Worm (Caenorhabditis elegans): ENCODE results near the gene swsn-7.
A peak's percentile ranks its signal among the peaks of the same experiment; 100 is the strongest.

- TF ChIP-seq zag-1 (tag; optimal IDR thresholded peaks at IDR 0.05) (no peak), elt-1 (tag; optimal IDR thresholded peaks at IDR 0.05) (no peak), blmp-1 (tag; optimal IDR thresholded peaks at IDR 0.05; ENCODE audit: insufficient read depth) (no peak), snpc-4 (tag; optimal IDR thresholded peaks at IDR 0.05) (no peak), lin-11 (tag; optimal IDR thresholded peaks at IDR 0.05) (no peak), ztf-11 (tag; optimal IDR thresholded peaks at IDR 0.05) (no peak), nhr-21 (tag; optimal IDR thresholded peaks at IDR 0.05) (no peak), lin-13 (GFP tag; optimal IDR thresholded peaks at IDR 0.05) (peak; percentile 6), unc-62 (GFP tag; optimal IDR thresholded peaks at IDR 0.05) (no peak), nhr-129 (tag; optimal IDR thresholded peaks at IDR 0.05) (peak; percentile 61), R02D3.7 (tag; optimal IDR thresholded peaks at IDR 0.05) (no peak), ceh-82 (tag; optimal IDR thresholded peaks at IDR 0.05) (no peak)
These were observed 11.9 kb upstream of the swsn-7 start, which contains the start of the genes ubh-4 and algn-6 for ce11 chrII:8039416-8039815.
